Fruit fly (Drosophila melanogaster) Kc167 (cell line): ENCODE measurements around the gene Ucp4A.

ENCODE experiments used
- Myc ChIP-seq: fragments of >200 bp; optimal IDR thresholded peaks from 2 replicates; lab custom pipeline; 2017; ENCODE audit warnings: missing external identifiers
- Sin3A ChIP-seq: fragments of >200 bp; optimal IDR thresholded peaks from 2 replicates; lab custom pipeline; 2018; ENCODE audit warnings: missing external identifiers
- h ChIP-seq: fragments of >200 bp; optimal IDR thresholded peaks from 3 replicates; lab custom pipeline; 2018; ENCODE audit warnings: missing external identifiers
- insv ChIP-seq: fragments of >200 bp; optimal IDR thresholded peaks from 3 replicates; lab custom pipeline; 2018; ENCODE audit warnings: missing external identifiers
- psq ChIP-seq: fragments of >200 bp; optimal IDR thresholded peaks from 2 replicates; lab custom pipeline; 2017; ENCODE audit warnings: missing external identifiers
- ttk ChIP-seq: sonication (Bioruptor generic); optimal IDR thresholded peaks from 2 replicates; lab custom pipeline; 2017; ENCODE audit warnings: missing external identifiers

dm6 chrX:17876518-17876917 lies 31.8 kb downstream of the Ucp4A start:
- TF ChIP-seq Myc (lab: Kevin White, UChicago): no peak
- TF ChIP-seq ttk (lab: Kevin White, UChicago): no peak
- no peak for TF ChIP-seq Sin3A
- TF ChIP-seq h (lab: Kevin White, UChicago): no peak
- TF ChIP-seq insv (lab: Kevin White, UChicago): no peak
- no peak for TF ChIP-seq psq (lab: Kevin White, UChicago)
